Fruit fly (Drosophila melanogaster): ENCODE results near the gene E2f1.

DNA sequence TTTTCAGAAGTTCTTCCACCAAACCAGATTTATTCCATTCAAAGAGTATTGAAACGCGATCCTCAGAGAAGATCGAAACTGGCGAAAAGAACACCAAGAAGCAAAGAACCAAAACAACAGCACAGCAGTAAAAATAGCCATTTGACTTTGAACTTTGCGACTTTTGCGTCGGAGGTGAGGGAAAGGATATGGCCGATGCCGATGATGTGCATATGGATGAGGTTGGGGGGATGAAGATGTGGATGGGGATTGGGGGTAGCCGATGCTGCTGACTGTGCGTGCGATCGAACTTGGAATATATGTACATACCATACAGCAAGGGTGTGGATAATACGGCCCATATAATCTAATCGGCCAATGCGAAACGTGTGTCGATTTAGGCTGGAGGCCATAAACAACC, 7.2 kb downstream of the E2f1 start:
- no peak for TF ChIP-seq br (GFP tag; optimal IDR thresholded peaks at IDR 0.05)
- no peak for TF ChIP-seq ey (GFP tag; optimal IDR thresholded peaks at IDR 0.05)
- no peak for TF ChIP-seq CG9705 (GFP tag; optimal IDR thresholded peaks at IDR 0.05)
- peak; percentile 10 for TF ChIP-seq psq (GFP tag; optimal IDR thresholded peaks at IDR 0.05)
- TF ChIP-seq Abd-B (GFP tag; optimal IDR thresholded peaks at IDR 0.05): no peak
- no peak for TF ChIP-seq OdsH (GFP tag; optimal IDR thresholded peaks at IDR 0.05)
- TF ChIP-seq lola (GFP tag; optimal IDR thresholded peaks at IDR 0.05): no peak
- TF ChIP-seq Rel (GFP tag; optimal IDR thresholded peaks at IDR 0.05): no peak
- TF ChIP-seq Rel (tag; optimal IDR thresholded peaks at IDR 0.05): no peak
- no peak for TF ChIP-seq h (GFP tag; optimal IDR thresholded peaks at IDR 0.05)
- TF ChIP-seq pan (optimal IDR thresholded peaks at IDR 0.05): no peak
- no peak for TF ChIP-seq Dfd (GFP tag; optimal IDR thresholded peaks at IDR 0.05)

Data from whole organism, wandering third instar larva.